Worm (Caenorhabditis elegans): Measurements from ENCODE around the gene R05H5.3.

Gene R05H5.3

DNA sequence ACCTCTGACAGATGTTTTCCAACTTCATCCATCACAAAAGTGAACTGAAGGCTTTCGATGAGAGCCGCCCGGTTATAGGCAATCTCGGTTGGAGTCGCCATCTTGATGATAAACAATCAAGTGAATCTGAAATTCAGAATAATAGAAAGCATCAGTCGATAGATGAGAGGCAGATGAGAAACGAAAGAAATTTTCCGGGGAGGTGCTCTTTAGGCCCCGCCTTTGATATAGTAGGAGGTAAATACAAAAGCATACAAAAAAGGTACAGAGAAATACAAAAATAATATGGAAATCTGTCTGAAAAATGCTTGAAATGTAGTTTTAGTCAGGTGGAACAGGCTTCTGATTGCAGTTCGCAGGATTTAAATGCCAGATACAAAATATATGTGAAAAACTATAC lies 14.8 kb upstream of the R05H5.3 start, which contains the start of gene srd-1:
Gene srd-1, minus strand, starts transcription at position 101 of the 400 bp plus-strand sequence.
- TF ChIP-seq lin-15B (tag; optimal IDR thresholded peaks at IDR 0.05) (no peak), elt-1 (tag; optimal IDR thresholded peaks at IDR 0.05) (no peak), elt-2 (tag; optimal IDR thresholded peaks at IDR 0.05) (no peak), ceh-16 (tag; optimal IDR thresholded peaks at IDR 0.05) (no peak), egl-27 (tag; optimal IDR thresholded peaks at IDR 0.05) (no peak), egl-5 (tag; optimal IDR thresholded peaks at IDR 0.05) (no peak), nhr-67 (tag; optimal IDR thresholded peaks at IDR 0.05) (no peak), zag-1 (tag; optimal IDR thresholded peaks at IDR 0.05) (no peak), hmg-11 (tag; optimal IDR thresholded peaks at IDR 0.05) (no peak), ceh-82 (tag; optimal IDR thresholded peaks at IDR 0.05) (no peak), fkh-10 (GFP tag; optimal IDR thresholded peaks at IDR 0.05) (no peak), tbx-2 (tag; optimal IDR thresholded peaks at IDR 0.05) (no peak), nfya-1 (tag; optimal IDR thresholded peaks at IDR 0.05; ENCODE audit: insufficient read depth) (no peak), lsy-12 (tag; optimal IDR thresholded peaks at IDR 0.05) (no peak), nhr-76 (tag; optimal IDR thresholded peaks at IDR 0.05) (no peak), nhr-237 (tag; optimal IDR thresholded peaks at IDR 0.05) (no peak), nhr-12 (tag; optimal IDR thresholded peaks at IDR 0.05) (no peak), nhr-11 (tag; optimal IDR thresholded peaks at IDR 0.05) (no peak), aly-2 (tag; optimal IDR thresholded peaks at IDR 0.05) (no peak)

DNA sequence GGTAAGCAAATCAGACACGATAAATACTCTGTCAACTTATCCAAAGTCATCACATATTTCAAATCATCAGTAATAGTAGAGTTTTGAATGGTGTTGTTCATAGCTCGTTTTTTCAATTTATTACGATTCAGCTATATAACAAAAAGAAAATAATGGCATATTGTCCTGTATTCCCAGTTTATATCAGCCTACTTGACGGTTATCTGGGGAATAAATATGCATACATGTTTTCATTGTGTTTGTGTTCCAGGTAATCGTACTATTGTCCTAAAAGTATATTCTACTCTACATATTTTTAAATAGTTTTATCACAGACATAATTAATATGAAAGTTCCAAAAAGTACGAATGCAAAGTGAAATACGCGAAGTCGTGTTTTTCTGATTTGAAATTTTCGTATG lies 9.6 kb upstream of the R05H5.3 start, which contains the start of gene srd-2:
Gene srd-2, minus strand, starts transcription at position 101 of the 400 bp plus-strand sequence.
- TF ChIP-seq unc-39 (tag; optimal IDR thresholded peaks at IDR 0.05) (no peak), ceh-82 (tag; optimal IDR thresholded peaks at IDR 0.05) (no peak), tbx-2 (tag; optimal IDR thresholded peaks at IDR 0.05) (no peak)

DNA sequence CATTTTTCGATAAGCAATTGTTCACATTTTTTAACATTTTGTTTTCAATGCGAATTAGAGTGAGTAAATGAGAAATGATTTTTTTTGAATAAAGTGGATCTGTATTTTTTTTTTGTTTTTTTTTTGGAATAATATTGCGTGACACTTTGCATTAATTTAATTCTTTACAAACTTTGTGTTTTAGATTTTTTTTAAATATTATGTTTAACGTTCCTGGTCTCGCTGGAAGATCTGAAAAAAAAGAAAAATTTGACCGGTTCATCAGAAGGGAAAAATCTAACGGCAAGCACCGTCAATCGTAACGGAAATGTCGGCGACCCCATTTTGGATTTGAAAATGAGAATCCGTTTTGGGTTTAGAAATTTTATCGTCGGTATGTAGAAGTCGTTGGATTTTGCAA lies 8.1 kb upstream of the R05H5.3 start, which contains the start of gene cdc-25.4:
Gene cdc-25.4, minus strand, starts transcription at position 101 of the 400 bp plus-strand sequence.
- TF ChIP-seq nhr-11 (tag; optimal IDR thresholded peaks at IDR 0.05), result no peak
- no peak for TF ChIP-seq ama-1 (optimal IDR thresholded peaks at IDR 0.05)
- TF ChIP-seq sea-2 (GFP tag; optimal IDR thresholded peaks at IDR 0.05), result no peak
- TF ChIP-seq nhr-237 (tag; optimal IDR thresholded peaks at IDR 0.05), result no peak
- TF ChIP-seq nfya-1 (tag; optimal IDR thresholded peaks at IDR 0.05; ENCODE audit: insufficient read depth), result no peak
- TF ChIP-seq lin-15B (tag; optimal IDR thresholded peaks at IDR 0.05), result no peak
- no peak for TF ChIP-seq ceh-16 (tag; optimal IDR thresholded peaks at IDR 0.05)
- TF ChIP-seq lin-39 (tag; optimal IDR thresholded peaks at IDR 0.05), result no peak
- no peak for TF ChIP-seq ceh-82 (tag; optimal IDR thresholded peaks at IDR 0.05)
- no peak for TF ChIP-seq lsy-12 (tag; optimal IDR thresholded peaks at IDR 0.05)
- no peak for TF ChIP-seq elt-2 (tag; optimal IDR thresholded peaks at IDR 0.05)
- no peak for TF ChIP-seq egl-27 (tag; optimal IDR thresholded peaks at IDR 0.05)
- no peak for TF ChIP-seq mdl-1 (tag; optimal IDR thresholded peaks at IDR 0.05)
- TF ChIP-seq fkh-2 (tag; optimal IDR thresholded peaks at IDR 0.05), result no peak
- no peak for TF ChIP-seq R02D3.7 (tag; optimal IDR thresholded peaks at IDR 0.05)
- TF ChIP-seq ztf-4 (tag; optimal IDR thresholded peaks at IDR 0.05), result no peak
- TF ChIP-seq elt-1 (tag; optimal IDR thresholded peaks at IDR 0.05), result no peak
- no peak for TF ChIP-seq pqm-1 (tag; optimal IDR thresholded peaks at IDR 0.05)
- TF ChIP-seq snpc-4 (tag; optimal IDR thresholded peaks at IDR 0.05), result no peak
- TF ChIP-seq elt-3 (tag; optimal IDR thresholded peaks at IDR 0.05), result no peak

DNA sequence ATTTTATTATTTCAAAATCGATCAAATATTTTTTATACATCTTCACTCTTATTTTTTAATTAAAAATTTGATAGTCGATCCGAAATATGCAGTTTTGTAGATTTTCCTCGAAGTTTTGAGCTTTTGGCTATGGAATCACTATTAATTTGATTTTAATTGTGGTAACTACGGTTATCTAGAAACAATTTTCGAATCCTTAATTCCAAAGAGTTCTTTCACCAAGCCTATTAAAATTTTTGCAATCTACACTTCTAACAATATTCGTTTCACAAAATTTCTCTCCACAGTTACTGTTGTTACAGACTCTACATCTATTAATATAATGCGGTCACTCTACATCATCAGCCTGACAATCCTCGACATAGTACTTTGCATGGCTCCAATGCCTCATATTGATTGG lies 5.2 kb upstream of the R05H5.3 start, which contains the start of gene R05H5.7:
Gene R05H5.7, plus strand, starts transcription at position 301 of the 400 bp plus-strand sequence.
- no peak for TF ChIP-seq R02D3.7 (tag; optimal IDR thresholded peaks at IDR 0.05)
- TF ChIP-seq ceh-9 (tag; optimal IDR thresholded peaks at IDR 0.05), result no peak
- TF ChIP-seq pqm-1 (tag; optimal IDR thresholded peaks at IDR 0.05), result no peak
- TF ChIP-seq nfya-1 (tag; optimal IDR thresholded peaks at IDR 0.05; ENCODE audit: insufficient read depth), result no peak
- TF ChIP-seq lin-39 (tag; optimal IDR thresholded peaks at IDR 0.05), result no peak
- TF ChIP-seq fkh-10 (GFP tag; optimal IDR thresholded peaks at IDR 0.05), result no peak
- TF ChIP-seq snpc-4 (tag; optimal IDR thresholded peaks at IDR 0.05), result no peak
- no peak for TF ChIP-seq nhr-11 (tag; optimal IDR thresholded peaks at IDR 0.05)

DNA sequence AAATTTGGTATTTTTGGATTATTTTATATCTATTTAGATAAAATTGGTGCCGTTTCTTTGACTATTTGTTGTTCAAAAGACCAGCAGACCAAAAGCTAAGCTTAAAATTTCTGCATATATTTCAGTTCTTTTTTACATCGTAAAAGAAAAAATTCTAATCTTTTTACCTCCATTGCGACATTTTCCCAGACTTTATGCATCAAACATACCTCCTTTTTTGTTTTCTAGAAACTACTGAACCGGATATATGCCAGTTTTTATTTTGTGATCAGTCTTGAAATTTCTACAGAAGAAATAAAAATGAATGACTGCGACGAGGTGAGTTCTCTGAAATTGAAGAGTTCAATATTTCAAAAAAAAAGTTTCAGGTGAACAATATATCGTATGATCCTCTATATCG lies 2.8 kb upstream of the R05H5.3 start, which contains the start of gene srb-6:
Gene srb-6, plus strand, starts transcription at position 301 of the 400 bp plus-strand sequence.
- TF ChIP-seq nhr-11 (tag; optimal IDR thresholded peaks at IDR 0.05), result no peak
- no peak for TF ChIP-seq fos-1 (tag; optimal IDR thresholded peaks at IDR 0.05)
- TF ChIP-seq ama-1 (optimal IDR thresholded peaks at IDR 0.05), result no peak
- no peak for TF ChIP-seq nhr-12 (tag; optimal IDR thresholded peaks at IDR 0.05)
- TF ChIP-seq nhr-25 (tag; optimal IDR thresholded peaks at IDR 0.05), result no peak
- no peak for TF ChIP-seq skn-1 (tag; optimal IDR thresholded peaks at IDR 0.05)
- no peak for TF ChIP-seq lsy-12 (tag; optimal IDR thresholded peaks at IDR 0.05)
- no peak for TF ChIP-seq ztf-4 (tag; optimal IDR thresholded peaks at IDR 0.05)
- TF ChIP-seq fkh-2 (tag; optimal IDR thresholded peaks at IDR 0.05), result no peak
- no peak for TF ChIP-seq nhr-76 (tag; optimal IDR thresholded peaks at IDR 0.05)
- TF ChIP-seq daf-12 (tag; optimal IDR thresholded peaks at IDR 0.05), result no peak
- TF ChIP-seq nfya-1 (tag; optimal IDR thresholded peaks at IDR 0.05; ENCODE audit: insufficient read depth), result no peak
- no peak for TF ChIP-seq nhr-77 (tag; optimal IDR thresholded peaks at IDR 0.05)
- no peak for TF ChIP-seq elt-2 (tag; optimal IDR thresholded peaks at IDR 0.05)
- no peak for TF ChIP-seq zag-1 (tag; optimal IDR thresholded peaks at IDR 0.05)
- TF ChIP-seq nhr-43 (tag; optimal IDR thresholded peaks at IDR 0.05; ENCODE audit: poor library complexity, severe bottlenecking), result no peak
- TF ChIP-seq egl-5 (tag; optimal IDR thresholded peaks at IDR 0.05), result no peak
- TF ChIP-seq unc-39 (tag; optimal IDR thresholded peaks at IDR 0.05), result no peak
- no peak for TF ChIP-seq snpc-4 (tag; optimal IDR thresholded peaks at IDR 0.05)
